Fruit fly (Drosophila melanogaster) whole organism, embryonic: ENCODE data around the gene Cad99C.
A peak's percentile ranks its signal among the peaks of the same experiment; 100 is the strongest.

Experiments used
- Antp ChIP-seq: fragments of 200-800 bp; sonication (Bioruptor generic); optimal IDR thresholded peaks from 3 replicates; lab custom pipeline; 2016; ENCODE audit warnings: missing biosample characterization, missing genetic modification characterization
- Asciz ChIP-seq: fragments of 200-800 bp; sonication (Bioruptor generic); optimal IDR thresholded peaks from 2 replicates; lab custom pipeline; 2017; ENCODE audit warnings: missing biosample characterization, mild to moderate bottlenecking, missing genetic modification characterization, missing genetic modification reagents
- Awh ChIP-seq: fragments of 200-800 bp; sonication (Bioruptor generic); IDR thresholded peaks from 2 replicates; pipeline ENCODE4, ENCODE4 v1.3.6; 2022; ENCODE audit warnings: missing biosample characterization, missing genetic modification characterization
- B-H2 ChIP-seq: fragments of 200-800 bp; sonication (Bioruptor generic); optimal IDR thresholded peaks from 2 replicates; lab custom pipeline; 2018; ENCODE audit warnings: missing biosample characterization, mild to moderate bottlenecking, missing genetic modification characterization
- CG12744 ChIP-seq: fragments of 200-800 bp; sonication (Bioruptor generic); optimal IDR thresholded peaks from 2 replicates; lab custom pipeline; 2016; ENCODE audit warnings: missing biosample characterization, missing genetic modification characterization
- CG17186 ChIP-seq: fragments of 200-800 bp; sonication (Bioruptor generic); optimal IDR thresholded peaks from 3 replicates; lab custom pipeline; 2017; ENCODE audit warnings: missing biosample characterization, missing genetic modification reagents, missing genetic modification characterization
- CG18476 ChIP-seq: fragments of 200-800 bp; sonication (Bioruptor generic); optimal IDR thresholded peaks from 2 replicates; lab custom pipeline; 2016; ENCODE audit warnings: missing biosample characterization, mild to moderate bottlenecking, missing genetic modification characterization
- CG2116 ChIP-seq: fragments of 200-800 bp; sonication (Bioruptor generic); optimal IDR thresholded peaks from 3 replicates; lab custom pipeline; 2018; ENCODE audit warnings: missing biosample characterization, mild to moderate bottlenecking, missing genetic modification characterization
- CG32767 ChIP-seq: fragments of 200-800 bp; sonication (Bioruptor generic); IDR thresholded peaks from 2 replicates; pipeline ENCODE4 v1.3.6; 2022; ENCODE audit warnings: missing biosample characterization, missing genetic modification characterization
- CG3847 ChIP-seq: fragments of 200-800 bp; sonication (Bioruptor generic); IDR thresholded peaks from 2 replicates; pipeline ENCODE4 v1.3.6; 2022; ENCODE audit warnings: missing biosample characterization, missing genetic modification characterization
- CG6175 ChIP-seq: fragments of 200-800 bp; sonication (Bioruptor generic); IDR thresholded peaks from 3 replicates; pipeline ENCODE4 v1.3.6; 2022; ENCODE audit warnings: missing biosample characterization, missing genetic modification characterization
- CG6254 ChIP-seq: fragments of 200-800 bp; sonication (Bioruptor generic); optimal IDR thresholded peaks from 3 replicates; lab custom pipeline; 2017; ENCODE audit warnings: mild to moderate bottlenecking, missing biosample characterization, missing genetic modification reagents, missing genetic modification characterization
- CG6791 ChIP-seq: fragments of 200-800 bp; sonication (Bioruptor generic); IDR thresholded peaks from 3 replicates; pipeline ENCODE4 v1.3.6; 2022; ENCODE audit warnings: missing biosample characterization, missing genetic modification characterization; ENCODE audit not compliant: partially characterized antibody
- CG7963 ChIP-seq: fragments of 200-800 bp; sonication (Bioruptor generic); IDR thresholded peaks from 3 replicates; pipeline ENCODE4 v1.3.6; 2022; ENCODE audit warnings: missing biosample characterization, missing genetic modification characterization; ENCODE audit not compliant: partially characterized antibody
- CG8944 ChIP-seq: fragments of 200-800 bp; sonication (Bioruptor generic); optimal IDR thresholded peaks from 3 replicates; lab custom pipeline; 2016; ENCODE audit warnings: missing biosample characterization, missing genetic modification characterization
- Dp ChIP-seq: fragments of 200-800 bp; sonication (Bioruptor generic); optimal IDR thresholded peaks from 2 replicates; lab custom pipeline; 2018; ENCODE audit warnings: missing biosample characterization, mild to moderate bottlenecking, missing genetic modification characterization, moderate library complexity
- Ets65A ChIP-seq: fragments of 200-800 bp; sonication (Bioruptor generic); peaks from one replicate; lab custom pipeline; 2016; ENCODE audit warnings: missing biosample characterization, missing genetic modification characterization
- GATAe ChIP-seq: fragments of 200-800 bp; sonication (Bioruptor generic); conservative IDR thresholded peaks from 2 replicates; pipeline ENCODE4 v1.3.6; 2022; ENCODE audit warnings: missing biosample characterization, missing genetic modification characterization
- H15 ChIP-seq: fragments of 200-800 bp; sonication (Bioruptor generic); IDR thresholded peaks from 3 replicates; pipeline ENCODE4 v1.3.6; 2022; ENCODE audit warnings: missing biosample characterization, missing genetic modification characterization
- HLH4C ChIP-seq: fragments of 200-800 bp; sonication (Bioruptor generic); IDR thresholded peaks from 3 replicates; pipeline ENCODE4 v1.3.6; 2022; ENCODE audit warnings: missing biosample characterization, missing genetic modification characterization; ENCODE audit not compliant: partially characterized antibody
- Jarid2 ChIP-seq: fragments of 200-800 bp; sonication (Bioruptor generic); optimal IDR thresholded peaks from 3 replicates; lab custom pipeline; 2017; ENCODE audit warnings: mild to moderate bottlenecking, missing biosample characterization, missing genetic modification reagents, missing genetic modification characterization
- MBD-R2 ChIP-seq: fragments of 200-800 bp; sonication (Bioruptor generic); IDR thresholded peaks from 2 replicates; pipeline ENCODE4 v1.3.6; 2022; ENCODE audit warnings: missing biosample characterization, missing genetic modification characterization
- Ssrp ChIP-seq: fragments of 200-800 bp; sonication (Bioruptor generic); optimal IDR thresholded peaks from 2 replicates; lab custom pipeline; 2018; ENCODE audit warnings: missing biosample characterization, mild to moderate bottlenecking, missing genetic modification characterization, moderate library complexity
- btn ChIP-seq: fragments of 200-800 bp; sonication (Bioruptor generic); optimal IDR thresholded peaks from 2 replicates; lab custom pipeline; 2016; ENCODE audit warnings: missing biosample characterization, missing genetic modification characterization
- cad ChIP-seq: fragments of >200 bp; optimal IDR thresholded peaks from 2 replicates; lab custom pipeline; 2017; ENCODE audit warnings: missing biosample characterization, missing genetic modification characterization
- cato ChIP-seq: fragments of 200-800 bp; sonication (Bioruptor generic); optimal IDR thresholded peaks from 2 replicates; lab custom pipeline; 2016; ENCODE audit warnings: missing biosample characterization, missing genetic modification characterization, borderline replicate concordance
- cg ChIP-seq: fragments of 200-800 bp; sonication (Bioruptor generic); optimal IDR thresholded peaks from 3 replicates; lab custom pipeline; 2019; ENCODE audit warnings: missing biosample characterization, mild to moderate bottlenecking, missing genetic modification characterization, moderate library complexity
- dimm ChIP-seq: fragments of 200-800 bp; sonication (Bioruptor generic); IDR thresholded peaks from 2 replicates; pipeline ENCODE4 v1.3.6; 2022; ENCODE audit warnings: missing biosample characterization, missing genetic modification characterization
- gfzf ChIP-seq: fragments of 200-800 bp; sonication (Bioruptor generic); optimal IDR thresholded peaks from 2 replicates; lab custom pipeline; 2016; ENCODE audit warnings: missing biosample characterization, mild to moderate bottlenecking, missing genetic modification characterization, moderate library complexity
- ind ChIP-seq: fragments of 200-800 bp; sonication (Bioruptor generic); optimal IDR thresholded peaks from 3 replicates; lab custom pipeline; 2016; ENCODE audit warnings: missing biosample characterization, missing genetic modification characterization
- nmo ChIP-seq: fragments of 200-800 bp; sonication (Bioruptor generic); optimal IDR thresholded peaks from 2 replicates; lab custom pipeline; 2018; ENCODE audit warnings: missing biosample characterization, mild to moderate bottlenecking, missing genetic modification characterization, moderate library complexity
- pnt ChIP-seq: fragments of 200-800 bp; sonication (Bioruptor generic); optimal IDR thresholded peaks from 3 replicates; lab custom pipeline; 2016; ENCODE audit warnings: missing biosample characterization, missing genetic modification characterization
- tap ChIP-seq: fragments of 200-800 bp; optimal IDR thresholded peaks from 3 replicates; lab custom pipeline; 2019; ENCODE audit warnings: missing biosample characterization, mild to moderate bottlenecking, missing genetic modification characterization, moderate library complexity
- tll ChIP-seq, 2 experiments: fragments of 200-800 bp in 1 of 2; fragments of >200 bp in 1 of 2; sonication (Bioruptor generic) in 1 of 2; optimal IDR thresholded peaks; 2 replicates each; lab custom pipeline; 2017 to 2019; ENCODE audit warnings: missing biosample characterization in 2 of 2, missing genetic modification characterization in 2 of 2, mild to moderate bottlenecking in 1 of 2, moderate library complexity in 1 of 2
- unc-4 ChIP-seq: fragments of 200-800 bp; sonication (Bioruptor generic); IDR thresholded peaks from 2 replicates; pipeline ENCODE4 v1.3.6; 2022; ENCODE audit warnings: missing biosample characterization, missing genetic modification characterization; ENCODE audit not compliant: partially characterized antibody
- wek ChIP-seq: fragments of 200-800 bp; sonication (Bioruptor generic); optimal IDR thresholded peaks from 3 replicates; lab custom pipeline; 2018; ENCODE audit warnings: missing biosample characterization, mild to moderate bottlenecking, missing genetic modification characterization, moderate library complexity
- zen ChIP-seq: fragments of 200-800 bp; sonication (Bioruptor generic); optimal IDR thresholded peaks from 3 replicates; lab custom pipeline; 2018; ENCODE audit warnings: missing biosample characterization, mild to moderate bottlenecking, missing genetic modification characterization, moderate library complexity
- zf30C ChIP-seq: fragments of 200-800 bp; sonication (Bioruptor generic); optimal IDR thresholded peaks from 3 replicates; lab custom pipeline; 2018; ENCODE audit warnings: missing biosample characterization, mild to moderate bottlenecking, missing genetic modification characterization

The Cad99C gene

dm6 chr3R:29841293-29841791 lies at the start of gene Cad99C (continued):
- TF ChIP-seq Antp (GFP tag; lab: Kevin White, UChicago), result no peak
- TF ChIP-seq cato (GFP tag; lab: Kevin White, UChicago), result no peak
- no peak for TF ChIP-seq CG17186 (GFP tag; lab: Kevin White, UChicago)
- peak; percentile 74 for TF ChIP-seq zf30C
- TF ChIP-seq tap (tag; lab: Kevin White, UChicago), result no peak
- TF ChIP-seq MBD-R2 (GFP tag; lab: Robert Waterston, UW), result peak; percentile 22; the same call in 1 of the 2 replicates
- TF ChIP-seq CG6175, result peak; percentile 86
- TF ChIP-seq CG3847, result 0 out of 2 replicates have a peak, but pooled peaks have one; percentile 15
- TF ChIP-seq Asciz, result no peak
- TF ChIP-seq CG12744 (GFP tag; lab: Kevin White, UChicago), result no peak
- TF ChIP-seq Dp (GFP tag; lab: Kevin White, UChicago), result no peak
- no peak for TF ChIP-seq Ssrp
- no peak for TF ChIP-seq wek (GFP tag; lab: Kevin White, UChicago)
- TF ChIP-seq B-H2, result no peak
- peak; percentile 22; the same call in 1 of the 3 replicates for TF ChIP-seq CG6791 (GFP tag; lab: Robert Waterston, UW)
- TF ChIP-seq cg (GFP tag; lab: Kevin White, UChicago), result peak; percentile 96
- TF ChIP-seq H15, result no peak
- TF ChIP-seq dimm, result no peak
- no peak for TF ChIP-seq CG32767 (GFP tag; lab: Robert Waterston, UW)
- TF ChIP-seq CG2116 (GFP tag; lab: Kevin White, UChicago), result no peak
- TF ChIP-seq CG18476 (GFP tag; lab: Kevin White, UChicago), result no peak
- TF ChIP-seq gfzf (GFP tag; lab: Kevin White, UChicago), result no peak
- no peak for TF ChIP-seq GATAe (GFP tag; lab: Robert Waterston, UW)
- peak; percentile 35; the same call in 1 of the 2 replicates for TF ChIP-seq unc-4 (GFP tag; lab: Robert Waterston, UW)
- TF ChIP-seq pnt, result peak; percentile 1
- TF ChIP-seq CG7963 (GFP tag; lab: Robert Waterston, UW), result 0 out of 3 replicates have a peak, but pooled peaks have one; percentile 17
- TF ChIP-seq HLH4C (GFP tag; lab: Robert Waterston, UW), result no peak
- no peak for TF ChIP-seq Awh (GFP tag; lab: Robert Waterston, UW)
- TF ChIP-seq Jarid2 (GFP tag; lab: Kevin White, UChicago), result peak; percentile 90
- TF ChIP-seq CG8944 (GFP tag; lab: Kevin White, UChicago), result no peak
- TF ChIP-seq btn (GFP tag; lab: Kevin White, UChicago), result no peak
- no peak for TF ChIP-seq nmo (GFP tag; lab: Kevin White, UChicago)
- no peak for TF ChIP-seq CG6254 (GFP tag; lab: Kevin White, UChicago)

DNA sequence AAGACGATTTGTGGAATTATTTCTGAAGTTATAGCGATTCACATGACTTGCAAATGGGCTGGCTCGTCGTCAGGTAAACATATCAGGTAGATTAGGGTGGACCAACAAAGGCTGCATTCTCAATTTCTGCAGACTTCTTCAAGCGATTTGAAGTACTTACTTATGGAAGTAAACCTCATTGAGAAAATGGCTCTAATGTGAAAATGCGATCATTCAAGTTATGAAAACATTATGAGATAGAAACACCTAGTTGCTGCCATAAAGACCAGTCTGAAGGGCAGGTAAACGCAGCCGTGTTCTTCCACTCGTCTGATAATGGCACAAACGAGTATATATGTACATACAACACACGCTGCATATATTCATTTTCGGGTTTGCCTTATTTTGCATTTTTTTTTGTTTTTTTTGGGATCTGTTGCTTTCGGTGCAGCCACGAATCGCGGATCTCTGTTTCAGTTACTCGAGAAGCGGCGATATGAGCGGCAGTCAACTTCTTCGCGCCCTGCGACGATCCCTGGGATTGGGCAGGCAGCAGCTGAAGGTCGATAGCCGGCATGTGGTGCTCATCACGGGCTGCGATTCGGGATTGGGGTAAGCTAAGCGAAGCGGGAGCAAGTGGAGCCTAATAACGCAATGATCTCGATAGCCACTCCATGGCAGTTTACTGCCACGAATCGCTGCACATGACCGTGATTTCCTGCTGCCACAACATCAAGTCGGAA lies 47.1 kb upstream of the Cad99C start, which contains the start of gene sro:
TSS of gene sro (plus strand) at position 437 of the 722 bp plus-strand sequence.
- TF ChIP-seq ind (GFP tag; lab: Kevin White, UChicago), result no peak
- 0 out of 3 replicates have a peak, but pooled peaks have one; percentile 24 for TF ChIP-seq HLH4C (GFP tag; lab: Robert Waterston, UW)
- peak in 1 of 2 experiments; percentile 85 for TF ChIP-seq tll (GFP tag; optimal IDR thresholded peaks at IDR 0.05; lab: Kevin White, UChicago)
- TF ChIP-seq zen, result peak; percentile 63
- peak; percentile 78 for TF ChIP-seq Ets65A
- peak; percentile 54 for TF ChIP-seq cad (GFP tag; lab: Kevin White, UChicago)
